Fruit fly (Drosophila melanogaster) whole organism, prepupa: Measurements from ENCODE around the gene Grl36b.

ENCODE experiments used
- CG11294 ChIP-seq: fragments of 200-800 bp; sonication (Bioruptor generic); IDR thresholded peaks from 2 replicates; pipeline ENCODE4 v1.3.6; 2022; ENCODE audit warnings: missing biosample characterization, missing genetic modification characterization
- Eip78C ChIP-seq: fragments of 200-800 bp; sonication (Bioruptor generic); peaks from one replicate; lab custom pipeline; 2016; ENCODE audit warnings: missing biosample characterization, missing genetic modification characterization
- Met ChIP-seq: fragments of 200-800 bp; sonication (Bioruptor generic); optimal IDR thresholded peaks from 3 replicates; lab custom pipeline; 2016; ENCODE audit warnings: missing biosample characterization, missing genetic modification characterization

- no peak for TF ChIP-seq Met
- no peak for TF ChIP-seq Eip78C
- TF ChIP-seq CG11294 (GFP tag; lab: Robert Waterston, UW): no peak
Observed at dm6 chr2L:18153068-18153467, 27.5 kb upstream of the Grl36b start, which contains the start of gene CG17681.
